Fruit fly (Drosophila melanogaster) whole organism, pupa: Measurements from ENCODE around the gene Erk7.

Experiments used
- CG8159 ChIP-seq: fragments of 200-800 bp; sonication (Bioruptor generic); optimal IDR thresholded peaks from 3 replicates; lab custom pipeline; 2018; ENCODE audit warnings: missing biosample characterization, mild to moderate bottlenecking, missing genetic modification characterization, moderate library complexity
- CG8301 ChIP-seq: fragments of 200-800 bp; sonication (Bioruptor generic); optimal IDR thresholded peaks from 2 replicates; lab custom pipeline; 2018; ENCODE audit warnings: missing biosample characterization, mild to moderate bottlenecking, missing genetic modification characterization
- gl ChIP-seq: fragments of 200-800 bp; sonication (Bioruptor generic); optimal IDR thresholded peaks from 2 replicates; lab custom pipeline; 2018; ENCODE audit warnings: missing biosample characterization, mild to moderate bottlenecking, missing genetic modification characterization
- rn ChIP-seq: fragments of 200-800 bp; sonication (Bioruptor generic); IDR thresholded peaks from 2 replicates; pipeline ENCODE4 v1.3.6; 2022; ENCODE audit warnings: missing biosample characterization, missing genetic modification characterization

DNA sequence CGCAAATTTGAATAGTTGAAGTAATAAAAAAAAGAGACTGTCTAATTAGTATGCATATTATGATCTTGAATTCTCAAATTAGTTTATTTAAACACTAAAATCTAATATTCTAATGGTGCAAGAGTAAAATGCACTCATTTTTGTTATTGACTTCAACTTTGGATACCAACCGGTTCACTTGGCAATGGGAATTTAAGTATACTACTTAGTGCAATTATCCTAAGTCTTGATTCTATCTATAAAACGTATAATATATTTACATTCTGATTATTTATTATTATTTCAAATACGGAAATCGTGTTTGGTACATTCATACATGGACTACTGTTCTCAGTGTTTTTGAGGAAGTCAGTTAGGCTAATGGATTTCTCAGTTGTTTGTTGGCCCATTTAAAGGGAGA lies 40.7 kb downstream of the Erk7 start, which contains the start of gene Gr8a:
- no peak for TF ChIP-seq CG8301 (tag; lab: Kevin White, UChicago)
- no peak for TF ChIP-seq gl (tag; lab: Kevin White, UChicago)
- TF ChIP-seq CG8159 (tag; lab: Kevin White, UChicago) = no peak
- TF ChIP-seq rn = no peak
